Worm (Caenorhabditis elegans): Measurements from ENCODE around the gene fip-3.

ce11 chrIII:8554472-8554871, 34.8 kb downstream of the fip-3 start, which contains the start of gene gsto-2:
- no peak for TF ChIP-seq nfya-1 (tag; optimal IDR thresholded peaks at IDR 0.05)
- no peak for TF ChIP-seq ceh-45 (GFP tag; IDR thresholded peaks at IDR 0.05)
- no peak for TF ChIP-seq elt-2 (tag; optimal IDR thresholded peaks at IDR 0.05)

Data from whole organism, late embryonic.